Fruit fly (Drosophila melanogaster): ENCODE results near the gene Sec61alpha.

DNA sequence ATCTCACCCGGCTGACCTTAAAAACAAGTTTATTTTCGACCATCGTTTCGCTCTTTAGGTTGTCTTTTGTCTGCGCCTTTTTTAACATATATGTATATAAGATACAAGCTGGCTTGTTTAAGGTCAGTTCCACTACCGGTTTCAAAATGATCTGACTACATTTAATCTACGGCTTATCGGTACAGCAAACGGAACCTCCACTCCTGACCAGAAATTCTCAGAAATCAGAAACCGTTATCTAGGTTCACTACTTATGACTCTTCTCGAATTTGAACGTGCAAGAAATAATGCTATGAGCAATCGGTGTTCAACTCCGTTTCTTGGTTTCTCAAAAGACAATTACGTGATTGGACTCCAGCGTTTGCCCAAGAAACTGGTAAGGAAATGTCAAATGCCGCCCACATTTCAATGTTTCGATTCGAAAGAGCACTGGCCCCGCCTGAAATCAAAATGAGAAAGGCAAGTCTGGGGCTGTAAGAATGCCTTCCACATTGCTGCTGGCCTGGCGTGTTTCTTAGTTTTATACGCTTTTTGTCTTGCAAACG is 10.2 kb downstream of the Sec61alpha start:
- TF ChIP-seq CG14711 (tag; optimal IDR thresholded peaks at IDR 0.05), result no peak
- TF ChIP-seq tj (GFP tag; optimal IDR thresholded peaks at IDR 0.05), result no peak
- TF ChIP-seq kay (GFP tag; ENCODE audit: borderline replicate concordance), result no peak
- TF ChIP-seq Clk (GFP tag; optimal IDR thresholded peaks at IDR 0.05), result no peak
- TF ChIP-seq cnc (optimal IDR thresholded peaks at IDR 0.05), result no peak
- TF ChIP-seq CG12768 (GFP tag; optimal IDR thresholded peaks at IDR 0.05), result no peak
- TF ChIP-seq Crg-1 (GFP tag; optimal IDR thresholded peaks at IDR 0.05), result no peak
- TF ChIP-seq bab1 (GFP tag; optimal IDR thresholded peaks at IDR 0.05), result no peak
- TF ChIP-seq CG33017 (tag; optimal IDR thresholded peaks at IDR 0.05), result no peak
- TF ChIP-seq CG1620 (GFP tag; optimal IDR thresholded peaks at IDR 0.05), result no peak
- no peak for TF ChIP-seq CG7101 (tag; optimal IDR thresholded peaks at IDR 0.05)
- TF ChIP-seq ovo (GFP tag; optimal IDR thresholded peaks at IDR 0.05), result no peak
